Fruit fly (Drosophila melanogaster): ENCODE results near the gene CG10077.
A peak's percentile ranks its signal among the peaks of the same experiment; 100 is the strongest.

CG10077 gene

dm6 chr3L:6942103-6942830, 13.4 kb downstream of the CG10077 start (continued):
- TF ChIP-seq gfzf (GFP tag; optimal IDR thresholded peaks at IDR 0.05) (no peak), CG15514 (GFP tag; optimal IDR thresholded peaks at IDR 0.05) (no peak), CG8089 (GFP tag; optimal IDR thresholded peaks at IDR 0.05) (no peak), CG2712 (tag; optimal IDR thresholded peaks at IDR 0.05) (no peak), Dbx (GFP tag; IDR thresholded peaks at IDR 0.05) (no peak), tx (GFP tag; optimal IDR thresholded peaks at IDR 0.05) (no peak), CG17328 (GFP tag; IDR thresholded peaks at IDR 0.05) (no peak), esg (GFP tag; conservative IDR thresholded peaks at IDR 0.05) (no peak), trem (tag; optimal IDR thresholded peaks at IDR 0.05) (no peak), B-H2 (GFP tag; optimal IDR thresholded peaks at IDR 0.05) (no peak), usp (GFP tag; optimal IDR thresholded peaks at IDR 0.05) (no peak), ewg (GFP tag; optimal IDR thresholded peaks at IDR 0.05) (no peak), CG17612 (GFP tag; IDR thresholded peaks at IDR 0.05) (no peak), ttk (GFP tag; IDR thresholded peaks at IDR 0.05) (peak; percentile 68; the same call in 1 of the 2 replicates), CG1024 (GFP tag; IDR thresholded peaks at IDR 0.05) (no peak), exex (tag; optimal IDR thresholded peaks at IDR 0.05) (no peak), Dll (GFP tag; IDR thresholded peaks at IDR 0.05; ENCODE audit: partially characterized antibody) (peak; percentile 68; the same call in 3 of the 4 replicates), sens (GFP tag) (no peak), ci (GFP tag; IDR thresholded peaks at IDR 0.05) (no peak), p53 (GFP tag; optimal IDR thresholded peaks at IDR 0.05) (no peak), Pdp1 (GFP tag; optimal IDR thresholded peaks at IDR 0.05) (no peak), vfl (GFP tag; optimal IDR thresholded peaks at IDR 0.05) (no peak), tup (GFP tag; optimal IDR thresholded peaks at IDR 0.05) (no peak), CkIIα-i1 (GFP tag; IDR thresholded peaks at IDR 0.05) (no peak), Dad (GFP tag; optimal IDR thresholded peaks at IDR 0.05) (no peak), CG43689 (GFP tag; IDR thresholded peaks at IDR 0.05) (no peak), Chrac-16 (GFP tag; optimal IDR thresholded peaks at IDR 0.05) (no peak), gem (tag; optimal IDR thresholded peaks at IDR 0.05) (no peak), CG7357 (GFP tag; IDR thresholded peaks at IDR 0.05) (no peak), HmgD (GFP tag; optimal IDR thresholded peaks at IDR 0.05) (no peak), crc (GFP tag; optimal IDR thresholded peaks at IDR 0.05) (no peak), CG4820 (GFP tag; optimal IDR thresholded peaks at IDR 0.05) (no peak), Drgx (GFP tag; IDR thresholded peaks at IDR 0.05) (no peak), nom (GFP tag; optimal IDR thresholded peaks at IDR 0.05) (no peak), yki (optimal IDR thresholded peaks at IDR 0.05) (no peak), CG17829 (tag; optimal IDR thresholded peaks at IDR 0.05) (no peak), sim (GFP tag; IDR thresholded peaks at IDR 0.05) (no peak), z (GFP tag; IDR thresholded peaks at IDR 0.05) (no peak), toy (GFP tag; IDR thresholded peaks at IDR 0.05) (no peak), Ptx1 (GFP tag; IDR thresholded peaks at IDR 0.05) (no peak), CG1792 (GFP tag; optimal IDR thresholded peaks at IDR 0.05) (no peak), Xrp1 (GFP tag; IDR thresholded peaks at IDR 0.05) (no peak), CG4707 (GFP tag; optimal IDR thresholded peaks at IDR 0.05) (no peak), hth (optimal IDR thresholded peaks at IDR 0.05) (no peak), CG15011 (GFP tag; optimal IDR thresholded peaks at IDR 0.05) (no peak), pum (GFP tag; optimal IDR thresholded peaks at IDR 0.05) (no peak), Dip2 (GFP tag; IDR thresholded peaks at IDR 0.05) (no peak), CG7928 (GFP tag; optimal IDR thresholded peaks at IDR 0.05) (no peak), Vsx1 (GFP tag; optimal IDR thresholded peaks at IDR 0.05) (no peak), schlank (tag; optimal IDR thresholded peaks at IDR 0.05) (no peak), CG42726 (GFP tag; IDR thresholded peaks at IDR 0.05; ENCODE audit: partially characterized antibody) (no peak), CG9727 (GFP tag; optimal IDR thresholded peaks at IDR 0.05) (no peak)

All from whole organism, embryonic.